Worm (Caenorhabditis elegans) whole organism, late embryonic: ENCODE results near the gene C17C3.6.

Experiments used
- ahr-1 ChIP-seq: sonication (generic microtip); optimal IDR thresholded peaks from 2 replicates; lab custom pipeline; 2016; ENCODE audit warnings: missing genetic modification characterization, missing compliant biosample characterization
- ama-1 ChIP-seq: fragments of 150-350 bp; optimal IDR thresholded peaks from 2 replicates; lab custom pipeline; 2014
- ceh-30 ChIP-seq: fragments of 150-350 bp; optimal IDR thresholded peaks from 2 replicates; lab custom pipeline; 2014; ENCODE audit warnings: missing biosample characterization, missing genetic modification characterization
- ceh-6 ChIP-seq: fragments of 200-800 bp; sonication (Bioruptor generic); optimal IDR thresholded peaks from 2 replicates; lab custom pipeline; 2018; ENCODE audit warnings: mild to moderate bottlenecking, missing genetic modification characterization, missing compliant biosample characterization
- dve-1 ChIP-seq: sonication (generic microtip); optimal IDR thresholded peaks from 2 replicates; lab custom pipeline; 2017; ENCODE audit warnings: antibody characterized with exemption, mild to moderate bottlenecking, missing genetic modification characterization, missing compliant biosample characterization
- elt-2 ChIP-seq: sonication (generic microtip); optimal IDR thresholded peaks from 2 replicates; lab custom pipeline; 2016; ENCODE audit warnings: missing genetic modification reagents, missing genetic modification characterization, missing compliant biosample characterization
- elt-4 ChIP-seq: sonication (generic microtip); optimal IDR thresholded peaks from 2 replicates; lab custom pipeline; 2016; ENCODE audit warnings: missing genetic modification characterization, missing compliant biosample characterization
- fax-1 ChIP-seq: sonication (generic microtip); optimal IDR thresholded peaks from 2 replicates; lab custom pipeline; 2016; ENCODE audit warnings: missing genotype, missing genetic modification characterization, missing compliant biosample characterization
- hlh-6 ChIP-seq: sonication (generic microtip); optimal IDR thresholded peaks from 2 replicates; lab custom pipeline; 2016; ENCODE audit warnings: missing genotype, missing genetic modification characterization, missing compliant biosample characterization
- hlh-8 ChIP-seq: sonication (generic microtip); optimal IDR thresholded peaks from 2 replicates; lab custom pipeline; 2016; ENCODE audit warnings: missing genotype, missing genetic modification characterization, missing compliant biosample characterization
- pat-9 ChIP-seq: fragments of 200-800 bp; sonication (Bioruptor generic); optimal IDR thresholded peaks from 2 replicates; lab custom pipeline; 2018; ENCODE audit warnings: mild to moderate bottlenecking, missing genetic modification characterization, moderate library complexity, missing compliant biosample characterization
- sdc-2 ChIP-seq: sonication (generic microtip); optimal IDR thresholded peaks from 2 replicates; lab custom pipeline; 2016; ENCODE audit warnings: missing genotype, missing genetic modification characterization, missing compliant biosample characterization

Gene C17C3.6

ce11 chrII:5596247-5596646 lies 46.4 kb downstream of the C17C3.6 start, which contains the start of gene C17G10.1:
C17G10.1 (plus strand) TSS chrII:5596547.
- TF ChIP-seq pat-9 (tag; lab: Kevin White, UChicago), result no peak
- TF ChIP-seq hlh-6 (tag; lab: Kevin White, UChicago), result no peak
- no peak for TF ChIP-seq elt-4 (tag; lab: Kevin White, UChicago)
- TF ChIP-seq ceh-30 (tag; lab: Kevin White, UChicago), result no peak
- no peak for TF ChIP-seq fax-1 (tag; lab: Kevin White, UChicago)
- no peak for TF ChIP-seq hlh-8
- no peak for TF ChIP-seq sdc-2
- no peak for TF ChIP-seq ceh-6 (GFP tag; lab: Kevin White, UChicago)
- no peak for TF ChIP-seq dve-1 (tag; lab: Kevin White, UChicago)

- TF ChIP-seq elt-2, result peak; percentile 70
- peak; percentile 17 for TF ChIP-seq ama-1
- TF ChIP-seq dve-1 (tag; lab: Kevin White, UChicago), result peak; percentile 35
- TF ChIP-seq ahr-1 (tag; lab: Kevin White, UChicago), result no peak
These were observed 49.6 kb downstream of the C17C3.6 start, which contains the start of gene C17G10.10 for ce11 chrII:5599326-5600044. C17G10.10 (minus strand) TSS chrII:5599376.
